Worm (Caenorhabditis elegans) whole organism, L1 larva: ENCODE results near the gene best-24.
A peak's percentile ranks its signal among the peaks of the same experiment; 100 is the strongest.

ENCODE experiments used
- C34B4.2 ChIP-seq: sonication (generic microtip); optimal IDR thresholded peaks from 2 replicates; lab custom pipeline; 2017; ENCODE audit warnings: mild to moderate bottlenecking, missing genetic modification characterization, missing compliant biosample characterization
- alr-1 ChIP-seq: fragments of 200-800 bp; sonication (Bioruptor generic); optimal IDR thresholded peaks from 2 replicates; lab custom pipeline; 2018; ENCODE audit warnings: borderline replicate concordance, mild to moderate bottlenecking, missing genetic modification characterization, missing compliant biosample characterization
- aly-2 ChIP-seq: fragments of 150-350 bp; optimal IDR thresholded peaks from 2 replicates; lab custom pipeline; 2014; ENCODE audit warnings: missing biosample characterization, missing genetic modification characterization
- blmp-1 ChIP-seq: fragments of 150-350 bp; optimal IDR thresholded peaks from 2 replicates; lab custom pipeline; 2014; ENCODE audit warnings: missing biosample characterization, missing genetic modification characterization
- ceh-8 ChIP-seq: fragments of 200-800 bp; sonication (Bioruptor generic); optimal IDR thresholded peaks from 2 replicates; lab custom pipeline; 2018; ENCODE audit warnings: mild to moderate bottlenecking, missing genetic modification characterization, moderate library complexity, missing compliant biosample characterization
- ceh-82 ChIP-seq, 3 experiments: fragments of 150-350 bp in 1 of 3; sonication (generic microtip) in 2 of 3; optimal IDR thresholded peaks; 2 replicates each; lab custom pipeline; 2014 to 2017; ENCODE audit warnings: missing biosample characterization in 3 of 3, missing genetic modification characterization in 3 of 3
- ceh-88 ChIP-seq: fragments of 200-800 bp; sonication (Bioruptor generic); IDR thresholded peaks from 2 replicates; pipeline ENCODE4 v1.3.6; 2022; ENCODE audit warnings: missing genetic modification characterization, missing compliant biosample characterization
- ceh-90 ChIP-seq: sonication (generic microtip); optimal IDR thresholded peaks from 2 replicates; lab custom pipeline; 2016; ENCODE audit warnings: missing genetic modification characterization, missing compliant biosample characterization
- efl-1 ChIP-seq, 4 experiments: fragments of 150-350 bp; optimal IDR thresholded peaks in 3 of 4; peaks in 1 of 4; 1 replicate in 1 of 4; 2 replicates in 3 of 4; lab custom pipeline; 2014; ENCODE audit warnings: missing biosample characterization in 2 of 4, missing genetic modification characterization in 2 of 4, missing genetic modification reagents in 2 of 4
- egl-13 ChIP-seq: sonication (generic microtip); optimal IDR thresholded peaks from 2 replicates; lab custom pipeline; 2016; ENCODE audit warnings: missing genotype, missing genetic modification reagents, missing genetic modification characterization, missing compliant biosample characterization
- elt-2 ChIP-seq: sonication (generic microtip); optimal IDR thresholded peaks from 2 replicates; lab custom pipeline; 2016; ENCODE audit warnings: missing genetic modification characterization, mild to moderate bottlenecking, inconsistent platforms, missing compliant biosample characterization, missing genetic modification reagents
- ets-5 ChIP-seq: fragments of 200-800 bp; sonication (Bioruptor generic); IDR thresholded peaks from 2 replicates; pipeline ENCODE4 v1.3.6; 2022; ENCODE audit warnings: missing genetic modification characterization, missing compliant biosample characterization
- fkh-4 ChIP-seq: sonication (generic microtip); optimal IDR thresholded peaks from 2 replicates; lab custom pipeline; 2016; ENCODE audit warnings: missing compliant biosample characterization, missing genetic modification characterization, borderline replicate concordance
- fkh-8 ChIP-seq: sonication (generic microtip); optimal IDR thresholded peaks from 2 replicates; lab custom pipeline; 2016; ENCODE audit warnings: mild to moderate bottlenecking, missing genetic modification characterization, missing compliant biosample characterization
- fos-1 ChIP-seq: fragments of 150-350 bp; optimal IDR thresholded peaks from 2 replicates; lab custom pipeline; 2014; ENCODE audit warnings: missing biosample characterization, missing genetic modification characterization
- grh-1 ChIP-seq: fragments of 200-800 bp; sonication (Bioruptor generic); IDR thresholded peaks from 2 replicates; pipeline ENCODE4 v1.3.6; 2022; ENCODE audit warnings: missing genetic modification reagents, missing genetic modification characterization, missing compliant biosample characterization
- hlh-17 ChIP-seq: fragments of 200-800 bp; sonication (Bioruptor generic); optimal IDR thresholded peaks from 2 replicates; lab custom pipeline; 2018; ENCODE audit warnings: missing genetic modification characterization, mild to moderate bottlenecking, missing compliant biosample characterization, moderate library complexity, borderline replicate concordance
- hpl-2 ChIP-seq: fragments of 150-350 bp; optimal IDR thresholded peaks from 2 replicates; lab custom pipeline; 2014; ENCODE audit warnings: missing biosample characterization, missing genetic modification reagents, missing genetic modification characterization
- isw-1 ChIP-seq: fragments of 200-800 bp; sonication (Bioruptor generic); IDR thresholded peaks from 2 replicates; pipeline ENCODE4 v1.3.6; 2022; ENCODE audit warnings: missing genetic modification characterization, missing compliant biosample characterization
- jun-1 ChIP-seq: fragments of 150-350 bp; optimal IDR thresholded peaks from 2 replicates; lab custom pipeline; 2014; ENCODE audit warnings: missing biosample characterization, missing genetic modification reagents, missing genetic modification characterization
- lin-13 ChIP-seq: fragments of 150-350 bp; optimal IDR thresholded peaks from 2 replicates; lab custom pipeline; 2014; ENCODE audit warnings: missing biosample characterization, missing genetic modification reagents, missing genetic modification characterization
- lin-14 ChIP-seq: fragments of 200-800 bp; sonication (Bioruptor generic); optimal IDR thresholded peaks from 2 replicates; lab custom pipeline; 2018; ENCODE audit warnings: mild to moderate bottlenecking, missing genetic modification characterization, moderate library complexity, missing compliant biosample characterization
- lin-35 ChIP-seq, 2 experiments: fragments of 150-350 bp; optimal IDR thresholded peaks; 2 replicates each; lab custom pipeline; 2014; ENCODE audit warnings: missing biosample characterization in 2 of 2, missing genetic modification characterization in 2 of 2, missing genetic modification reagents in 2 of 2
- lsy-2 ChIP-seq, 2 experiments: fragments of 150-350 bp; optimal IDR thresholded peaks; 2 replicates each; lab custom pipeline; 2014; ENCODE audit warnings: missing biosample characterization in 2 of 2, missing genetic modification characterization in 2 of 2
- mab-9 ChIP-seq: fragments of 200-800 bp; sonication (Bioruptor generic); IDR thresholded peaks from 2 replicates; pipeline ENCODE4 v1.3.6; 2022; ENCODE audit warnings: missing genetic modification reagents, missing genetic modification characterization, missing compliant biosample characterization
- mep-1 ChIP-seq: fragments of 150-350 bp; optimal IDR thresholded peaks from 2 replicates; lab custom pipeline; 2014; ENCODE audit warnings: missing biosample characterization, missing genetic modification characterization
- nhr-11 ChIP-seq: fragments of 150-350 bp; optimal IDR thresholded peaks from 2 replicates; lab custom pipeline; 2014; ENCODE audit warnings: missing biosample characterization, missing genetic modification characterization
- nhr-12 ChIP-seq: sonication (generic microtip); optimal IDR thresholded peaks from 2 replicates; lab custom pipeline; 2017; ENCODE audit warnings: missing biosample characterization, missing genetic modification characterization
- nhr-19 ChIP-seq: fragments of 200-800 bp; sonication (Bioruptor generic); conservative IDR thresholded peaks from 2 replicates; pipeline ENCODE4 v1.3.6; 2022; ENCODE audit warnings: missing genetic modification characterization, missing compliant biosample characterization
- nhr-237 ChIP-seq: fragments of 150-350 bp; optimal IDR thresholded peaks from 2 replicates; lab custom pipeline; 2014; ENCODE audit warnings: missing biosample characterization, missing genetic modification characterization
- nhr-28 ChIP-seq: fragments of 150-350 bp; optimal IDR thresholded peaks from 2 replicates; lab custom pipeline; 2014; ENCODE audit warnings: missing biosample characterization, missing genetic modification characterization
- nhr-47 ChIP-seq: sonication (generic microtip); optimal IDR thresholded peaks from 2 replicates; lab custom pipeline; 2016; ENCODE audit warnings: mild to moderate bottlenecking, missing genetic modification characterization, moderate library complexity, missing compliant biosample characterization
- nhr-76 ChIP-seq: sonication (generic microtip); optimal IDR thresholded peaks from 2 replicates; lab custom pipeline; 2017; ENCODE audit warnings: missing biosample characterization, missing genetic modification characterization
- nhr-77 ChIP-seq: fragments of 150-350 bp; optimal IDR thresholded peaks from 2 replicates; lab custom pipeline; 2014; ENCODE audit warnings: missing biosample characterization, missing genetic modification characterization
- nhr-84 ChIP-seq: sonication (generic microtip); optimal IDR thresholded peaks from 2 replicates; lab custom pipeline; 2017; ENCODE audit warnings: missing biosample characterization, missing genetic modification characterization
- nhr-90 ChIP-seq: sonication (generic microtip); optimal IDR thresholded peaks from 2 replicates; lab custom pipeline; 2016; ENCODE audit warnings: mild to moderate bottlenecking, missing genetic modification characterization, missing compliant biosample characterization; ENCODE audit not compliant: poor library complexity
- pag-3 ChIP-seq: sonication (generic microtip); optimal IDR thresholded peaks from 2 replicates; lab custom pipeline; 2017; ENCODE audit warnings: missing genetic modification characterization, mild to moderate bottlenecking, missing compliant biosample characterization, antibody characterized with exemption, borderline replicate concordance; ENCODE audit not compliant: insufficient read depth
- pqm-1 ChIP-seq: sonication (generic microtip); optimal IDR thresholded peaks from 3 replicates; lab custom pipeline; 2017; ENCODE audit warnings: missing biosample characterization, missing genetic modification characterization
- rnt-1 ChIP-seq: sonication (generic microtip); optimal IDR thresholded peaks from 2 replicates; lab custom pipeline; 2016; ENCODE audit warnings: mild to moderate bottlenecking, missing genetic modification characterization, moderate library complexity, missing compliant biosample characterization
- snu-23 ChIP-seq: sonication (generic microtip); optimal IDR thresholded peaks from 2 replicates; lab custom pipeline; 2016; ENCODE audit warnings: missing genetic modification characterization, missing compliant biosample characterization
- sptf-1 ChIP-seq: fragments of 150-350 bp; optimal IDR thresholded peaks from 2 replicates; lab custom pipeline; 2014; ENCODE audit warnings: missing biosample characterization, missing genetic modification characterization
- sup-37 ChIP-seq: fragments of 200-800 bp; sonication (Bioruptor generic); optimal IDR thresholded peaks from 2 replicates; lab custom pipeline; 2018; ENCODE audit warnings: mild to moderate bottlenecking, missing genetic modification characterization, missing compliant biosample characterization
- swsn-7 ChIP-seq: sonication (generic microtip); optimal IDR thresholded peaks from 2 replicates; lab custom pipeline; 2016; ENCODE audit warnings: missing genetic modification characterization, missing compliant biosample characterization
- unc-30 ChIP-seq: sonication (generic microtip); optimal IDR thresholded peaks from 2 replicates; lab custom pipeline; 2017; ENCODE audit warnings: missing biosample characterization, missing genetic modification characterization
- unc-62 ChIP-seq: fragments of 150-350 bp; optimal IDR thresholded peaks from 2 replicates; lab custom pipeline; 2014; ENCODE audit warnings: missing biosample characterization, missing genetic modification reagents, missing genetic modification characterization
- unc-86 ChIP-seq: sonication (generic microtip); optimal IDR thresholded peaks from 2 replicates; lab custom pipeline; 2016; ENCODE audit warnings: missing genetic modification characterization, missing compliant biosample characterization
- vab-15 ChIP-seq: sonication (generic microtip); optimal IDR thresholded peaks from 2 replicates; lab custom pipeline; 2017; ENCODE audit warnings: missing genotype, mild to moderate bottlenecking, missing genetic modification characterization, missing compliant biosample characterization
- zip-4 ChIP-seq: fragments of 200-800 bp; sonication (Bioruptor generic); optimal IDR thresholded peaks from 2 replicates; lab custom pipeline; 2018; ENCODE audit warnings: mild to moderate bottlenecking, missing genetic modification characterization, moderate library complexity, missing compliant biosample characterization
- ztf-11 ChIP-seq, 2 experiments: sonication (generic microtip); optimal IDR thresholded peaks; 2 replicates each; lab custom pipeline; 2016 to 2017; ENCODE audit warnings: missing genetic modification characterization in 2 of 2, missing biosample characterization in 1 of 2, missing compliant biosample characterization in 1 of 2

The best-24 gene

DNA sequence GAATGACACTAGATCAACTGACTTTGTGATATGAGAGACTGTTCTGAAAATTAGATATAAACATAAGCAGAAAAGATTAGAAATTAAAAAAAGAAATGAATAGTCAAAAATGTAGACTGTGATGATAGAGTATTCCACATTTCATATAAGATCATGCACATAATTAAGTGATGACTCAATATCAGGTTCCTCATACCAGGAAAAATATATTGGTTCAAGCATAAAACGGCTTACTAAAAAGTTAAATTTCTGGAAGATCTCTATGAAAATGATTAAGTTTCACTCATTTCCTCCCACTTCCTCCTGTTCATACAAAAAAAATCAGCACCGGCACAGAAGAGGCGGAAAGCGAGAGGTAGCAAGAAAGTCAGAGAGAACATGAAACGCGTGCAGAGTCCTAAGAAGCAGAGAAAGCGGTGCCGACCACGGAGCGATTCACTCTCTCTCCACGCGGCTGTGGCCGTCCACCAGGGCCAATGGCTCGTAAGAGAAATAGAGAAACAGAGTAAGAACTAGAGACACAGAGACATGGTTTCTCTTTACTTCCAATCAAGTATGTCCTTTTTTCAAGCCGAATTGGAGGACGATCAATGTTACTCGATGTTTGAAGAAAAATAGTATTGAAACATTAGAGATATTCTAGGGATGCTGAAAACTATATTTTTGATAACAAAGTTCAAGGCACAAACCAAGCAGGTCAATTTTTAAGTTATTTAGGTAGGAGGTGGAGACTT lies 9.1 kb upstream of the best-24 start, which contains the start of the genes ZK688.5 and fahd-1 (continued):
- TF ChIP-seq nhr-28 (tag; lab: Kevin White, UChicago) = no peak
- TF ChIP-seq hpl-2 (GFP tag; lab: Kevin White, UChicago) = no peak
- TF ChIP-seq lsy-2 (tag; optimal IDR thresholded peaks at IDR 0.05; lab: Kevin White, UChicago) = peak; percentile 62 to 77
- TF ChIP-seq nhr-76 = no peak
- TF ChIP-seq aly-2 (tag; lab: Kevin White, UChicago) = no peak
- peak; percentile 71 for TF ChIP-seq rnt-1 (tag; lab: Kevin White, UChicago)
- TF ChIP-seq zip-4 (GFP tag; lab: Kevin White, UChicago) = no peak
- no peak for TF ChIP-seq fkh-4 (tag; lab: Kevin White, UChicago)
- TF ChIP-seq lin-35 (GFP tag; optimal IDR thresholded peaks at IDR 0.05; lab: Kevin White, UChicago) = peak; percentile 70 to 71
- TF ChIP-seq nhr-90 (tag; lab: Kevin White, UChicago) = peak; percentile 49
- TF ChIP-seq pqm-1 = no peak
- no peak for TF ChIP-seq ceh-88 (GFP tag; lab: Robert Waterston, UW)
- peak; percentile 5 to 80 (median 47) for TF ChIP-seq ceh-82 (tag; optimal IDR thresholded peaks at IDR 0.05; lab: Kevin White, UChicago)
- TF ChIP-seq ceh-90 (tag; lab: Kevin White, UChicago) = no peak
- no peak for TF ChIP-seq grh-1 (GFP tag; lab: Robert Waterston, UW)
- TF ChIP-seq fkh-8 (tag; lab: Kevin White, UChicago) = peak; percentile 54
- no peak for TF ChIP-seq nhr-84 (tag; lab: Kevin White, UChicago)
- peak; percentile 34 for TF ChIP-seq unc-86 (tag; lab: Kevin White, UChicago)
- TF ChIP-seq nhr-11 (tag; lab: Kevin White, UChicago) = no peak
- TF ChIP-seq sup-37 = no peak
- peak; percentile 70 for TF ChIP-seq mep-1 (tag; lab: Kevin White, UChicago)
- no peak for TF ChIP-seq fos-1 (tag; lab: Kevin White, UChicago)
- peak; percentile 81 for TF ChIP-seq snu-23
- TF ChIP-seq isw-1 (GFP tag; lab: Robert Waterston, UW) = peak; percentile 35; the same call in 1 of the 2 replicates
- TF ChIP-seq ceh-8 (GFP tag; lab: Kevin White, UChicago) = peak; percentile 4
- no peak for TF ChIP-seq lin-13 (GFP tag; lab: Kevin White, UChicago)
- TF ChIP-seq hlh-17 = no peak
- TF ChIP-seq nhr-237 = peak; percentile 10
- TF ChIP-seq mab-9 (GFP tag; lab: Robert Waterston, UW) = no peak
- peak; percentile 91 for TF ChIP-seq lin-14 (GFP tag; lab: Kevin White, UChicago)
- TF ChIP-seq nhr-77 (tag; lab: Kevin White, UChicago) = peak; percentile 49
- no peak for TF ChIP-seq ztf-11 (tag; optimal IDR thresholded peaks at IDR 0.05; lab: Kevin White, UChicago)
- peak; percentile 46 for TF ChIP-seq jun-1 (tag; lab: Kevin White, UChicago)
- no peak for TF ChIP-seq C34B4.2 (tag; lab: Kevin White, UChicago)
- TF ChIP-seq nhr-12 = no peak
- TF ChIP-seq vab-15 (tag; lab: Kevin White, UChicago) = no peak
- TF ChIP-seq sptf-1 (tag; lab: Kevin White, UChicago) = no peak
- no peak for TF ChIP-seq pag-3 (tag; lab: Kevin White, UChicago)
- TF ChIP-seq blmp-1 (tag; lab: Kevin White, UChicago) = peak; percentile 92
- peak; percentile 21 for TF ChIP-seq elt-2 (tag; lab: Kevin White, UChicago)
- TF ChIP-seq swsn-7 = peak; percentile 76
- no peak for TF ChIP-seq unc-62
- TF ChIP-seq unc-30 (tag; lab: Kevin White, UChicago) = no peak
- peak; percentile 72 to 77 for TF ChIP-seq efl-1 (optimal IDR thresholded peaks at IDR 0.05; lab: Kevin White, UChicago)
- peak; percentile 27 to 94 for TF ChIP-seq efl-1 (GFP tag; optimal IDR thresholded peaks at IDR 0.05 in 1 of 2; lab: Kevin White, UChicago)
- no peak for TF ChIP-seq egl-13 (tag; lab: Kevin White, UChicago)
- TF ChIP-seq nhr-19 (GFP tag; lab: Robert Waterston, UW) = peak; percentile 57
- no peak for TF ChIP-seq alr-1
- TF ChIP-seq ets-5 (GFP tag; lab: Robert Waterston, UW) = no peak
- peak; percentile 70 for TF ChIP-seq nhr-47 (tag; lab: Kevin White, UChicago)
